Fruit fly (Drosophila melanogaster): ENCODE results near the gene CG46059.

CG46059 gene

dm6 chr2L:19201841-19202240 lies 18.3 kb upstream of the CG46059 start (continued):
- TF ChIP-seq brk (GFP tag; optimal IDR thresholded peaks at IDR 0.05): peak; percentile 53

- TF ChIP-seq h (GFP tag; optimal IDR thresholded peaks at IDR 0.05) (peak; percentile 27), dsf (GFP tag; optimal IDR thresholded peaks at IDR 0.05; ENCODE audit: borderline replicate concordance) (no peak), sv (GFP tag; optimal IDR thresholded peaks at IDR 0.05) (no peak), fru (GFP tag; optimal IDR thresholded peaks at IDR 0.05) (peak; percentile 19), CG9705 (GFP tag; optimal IDR thresholded peaks at IDR 0.05) (no peak), Dfd (GFP tag; optimal IDR thresholded peaks at IDR 0.05) (no peak), GATAd (GFP tag; optimal IDR thresholded peaks at IDR 0.05) (no peak), Sp1 (GFP tag; optimal IDR thresholded peaks at IDR 0.05) (no peak), lola (GFP tag; optimal IDR thresholded peaks at IDR 0.05) (no peak), dmrt93B (GFP tag; optimal IDR thresholded peaks at IDR 0.05) (no peak), foxo (GFP tag; optimal IDR thresholded peaks at IDR 0.05) (peak in 1 of 2 experiments; percentile 60), Hr78 (GFP tag; optimal IDR thresholded peaks at IDR 0.05) (no peak), brk (GFP tag; optimal IDR thresholded peaks at IDR 0.05) (no peak), woc (GFP tag; optimal IDR thresholded peaks at IDR 0.05) (peak; percentile 9), Hnf4 (GFP tag; optimal IDR thresholded peaks at IDR 0.05) (peak; percentile 33), ey (GFP tag; optimal IDR thresholded peaks at IDR 0.05) (peak; percentile 43), HLH106 (tag; optimal IDR thresholded peaks at IDR 0.05) (peak; percentile 7), OdsH (GFP tag; optimal IDR thresholded peaks at IDR 0.05) (peak; percentile 32), pan (optimal IDR thresholded peaks at IDR 0.05) (no peak), Vsx2 (GFP tag; optimal IDR thresholded peaks at IDR 0.05; ENCODE audit: partially characterized antibody) (no peak), Rel (GFP tag; optimal IDR thresholded peaks at IDR 0.05) (no peak), Rel (tag; optimal IDR thresholded peaks at IDR 0.05) (no peak)
Measured at dm6 chr2L:19200211-19200610, 16.6 kb upstream of the CG46059 start.

DNA sequence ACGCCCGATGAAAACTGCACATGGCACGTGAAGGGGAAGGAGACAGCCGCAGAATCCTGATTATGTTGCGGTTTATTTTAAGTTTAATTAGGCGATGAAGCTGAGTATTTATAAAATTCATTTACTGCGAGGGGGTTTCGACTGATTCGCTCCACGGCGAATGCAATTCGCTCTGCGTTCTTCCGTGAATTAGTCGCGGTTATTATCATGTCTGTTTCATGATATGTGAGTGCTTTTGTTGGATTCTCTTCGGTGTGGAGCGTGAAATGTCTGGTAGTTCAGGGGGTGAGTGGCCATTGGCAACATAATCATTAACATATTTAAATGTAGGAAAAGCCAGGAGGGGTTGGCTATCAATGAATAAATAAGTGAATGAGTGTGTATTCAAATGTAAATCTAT lies 14.8 kb upstream of the CG46059 start:
- no peak for TF ChIP-seq rgr (GFP tag; optimal IDR thresholded peaks at IDR 0.05)
- no peak for TF ChIP-seq tai (GFP tag; optimal IDR thresholded peaks at IDR 0.05)
- TF ChIP-seq Dif (GFP tag; optimal IDR thresholded peaks at IDR 0.05; ENCODE audit: partially characterized antibody): no peak
- no peak for TF ChIP-seq OdsH (GFP tag; optimal IDR thresholded peaks at IDR 0.05)
- TF ChIP-seq fru (GFP tag; optimal IDR thresholded peaks at IDR 0.05): no peak
- TF ChIP-seq N (GFP tag; optimal IDR thresholded peaks at IDR 0.05): no peak
- no peak for TF ChIP-seq ey (GFP tag; optimal IDR thresholded peaks at IDR 0.05)
- TF ChIP-seq Myc (optimal IDR thresholded peaks at IDR 0.05): no peak
- TF ChIP-seq Mio (GFP tag; optimal IDR thresholded peaks at IDR 0.05): no peak
- TF ChIP-seq brk (GFP tag; optimal IDR thresholded peaks at IDR 0.05): no peak
- no peak for TF ChIP-seq lola (GFP tag; optimal IDR thresholded peaks at IDR 0.05)
- TF ChIP-seq h (GFP tag; optimal IDR thresholded peaks at IDR 0.05): no peak
- TF ChIP-seq psq (GFP tag; optimal IDR thresholded peaks at IDR 0.05): no peak
- TF ChIP-seq GATAd (GFP tag; optimal IDR thresholded peaks at IDR 0.05): no peak

dm6 chr2L:19196443-19197044 lies 13.0 kb upstream of the CG46059 start:
- peak; percentile 91 for TF ChIP-seq h (GFP tag; optimal IDR thresholded peaks at IDR 0.05)
- TF ChIP-seq brk (GFP tag; optimal IDR thresholded peaks at IDR 0.05): peak; percentile 68
- TF ChIP-seq jim (GFP tag; optimal IDR thresholded peaks at IDR 0.05): no peak
- no peak for TF ChIP-seq Hr78 (GFP tag; optimal IDR thresholded peaks at IDR 0.05)
- peak; percentile 72 for TF ChIP-seq dmrt93B (GFP tag; optimal IDR thresholded peaks at IDR 0.05)
- TF ChIP-seq sage (GFP tag; optimal IDR thresholded peaks at IDR 0.05): peak; percentile 35
- peak; percentile 15 to 90 for TF ChIP-seq foxo (GFP tag; optimal IDR thresholded peaks at IDR 0.05)
- no peak for TF ChIP-seq Vsx2 (GFP tag; optimal IDR thresholded peaks at IDR 0.05; ENCODE audit: partially characterized antibody)
- TF ChIP-seq Sp1 (GFP tag; optimal IDR thresholded peaks at IDR 0.05): peak; percentile 84
- peak; percentile 84 for TF ChIP-seq rgr (GFP tag; optimal IDR thresholded peaks at IDR 0.05)
- TF ChIP-seq Rel (GFP tag; optimal IDR thresholded peaks at IDR 0.05): peak; percentile 66
- peak; percentile 66 for TF ChIP-seq Rel (tag; optimal IDR thresholded peaks at IDR 0.05)
- peak; percentile 92 for TF ChIP-seq fru (GFP tag; optimal IDR thresholded peaks at IDR 0.05)
- TF ChIP-seq Hnf4 (GFP tag; optimal IDR thresholded peaks at IDR 0.05): peak; percentile 86
- peak; percentile 88 for TF ChIP-seq br (GFP tag; optimal IDR thresholded peaks at IDR 0.05)
- peak; percentile 32 for TF ChIP-seq Mio (GFP tag; optimal IDR thresholded peaks at IDR 0.05)
- TF ChIP-seq Abd-B (GFP tag; optimal IDR thresholded peaks at IDR 0.05): no peak
- TF ChIP-seq usp (GFP tag; optimal IDR thresholded peaks at IDR 0.05): no peak
- TF ChIP-seq tai (GFP tag; optimal IDR thresholded peaks at IDR 0.05): no peak
- TF ChIP-seq GATAd (GFP tag; optimal IDR thresholded peaks at IDR 0.05): peak; percentile 40
- TF ChIP-seq Myc (optimal IDR thresholded peaks at IDR 0.05): no peak
- TF ChIP-seq CrebA (GFP tag; optimal IDR thresholded peaks at IDR 0.05; ENCODE audit: borderline replicate concordance): peak; percentile 24
- TF ChIP-seq Jra (GFP tag; optimal IDR thresholded peaks at IDR 0.05): peak; percentile 74
- TF ChIP-seq pan (optimal IDR thresholded peaks at IDR 0.05): no peak
- TF ChIP-seq Dfd (GFP tag; optimal IDR thresholded peaks at IDR 0.05): no peak
- no peak for TF ChIP-seq lola (GFP tag; optimal IDR thresholded peaks at IDR 0.05)
- peak; percentile 80 for TF ChIP-seq psq (GFP tag; optimal IDR thresholded peaks at IDR 0.05)
- TF ChIP-seq CG9705 (GFP tag; optimal IDR thresholded peaks at IDR 0.05): peak; percentile 80
- no peak for TF ChIP-seq Hr83 (GFP tag; optimal IDR thresholded peaks at IDR 0.05; ENCODE audit: poor library complexity, severe bottlenecking)
- no peak for TF ChIP-seq N (GFP tag; optimal IDR thresholded peaks at IDR 0.05)
- TF ChIP-seq ey (GFP tag; optimal IDR thresholded peaks at IDR 0.05): peak; percentile 86
- TF ChIP-seq CG32264 (GFP tag; optimal IDR thresholded peaks at IDR 0.05): peak; percentile 68
- peak; percentile 84 for TF ChIP-seq OdsH (GFP tag; optimal IDR thresholded peaks at IDR 0.05)
- no peak for TF ChIP-seq sv (GFP tag; optimal IDR thresholded peaks at IDR 0.05)
- TF ChIP-seq woc (GFP tag; optimal IDR thresholded peaks at IDR 0.05): peak; percentile 79
- TF ChIP-seq Dif (GFP tag; optimal IDR thresholded peaks at IDR 0.05; ENCODE audit: partially characterized antibody): no peak
- peak; percentile 87 for TF ChIP-seq HLH106 (tag; optimal IDR thresholded peaks at IDR 0.05)
- TF ChIP-seq dsf (GFP tag; optimal IDR thresholded peaks at IDR 0.05; ENCODE audit: borderline replicate concordance): peak; percentile 10

Data from whole organism, wandering third instar larva.